Worm (Caenorhabditis elegans) whole organism, L3 larva: ENCODE data around the gene amx-3.

ENCODE experiments used
- R02D3.7 ChIP-seq: fragments of 150-350 bp; optimal IDR thresholded peaks from 2 replicates; lab custom pipeline; 2014; ENCODE audit warnings: missing biosample characterization, missing genetic modification characterization
- ZK546.5 ChIP-seq: sonication (generic microtip); optimal IDR thresholded peaks from 2 replicates; lab custom pipeline; 2017; ENCODE audit warnings: missing biosample characterization, missing genetic modification characterization
- aly-2 ChIP-seq: fragments of 150-350 bp; optimal IDR thresholded peaks from 2 replicates; lab custom pipeline; 2014; ENCODE audit warnings: missing biosample characterization, missing genetic modification characterization
- ceh-16 ChIP-seq: sonication (generic microtip); optimal IDR thresholded peaks from 2 replicates; lab custom pipeline; 2017; ENCODE audit warnings: missing biosample characterization, missing genetic modification characterization
- ceh-28 ChIP-seq: fragments of 150-350 bp; optimal IDR thresholded peaks from 2 replicates; lab custom pipeline; 2014; ENCODE audit warnings: missing biosample characterization, missing genetic modification reagents, missing genetic modification characterization
- ceh-82 ChIP-seq: fragments of 150-350 bp; optimal IDR thresholded peaks from 2 replicates; lab custom pipeline; 2014; ENCODE audit warnings: missing biosample characterization, missing genetic modification characterization
- daf-12 ChIP-seq: fragments of 150-350 bp; optimal IDR thresholded peaks from 2 replicates; lab custom pipeline; 2014; ENCODE audit warnings: missing biosample characterization, missing genetic modification reagents, missing genetic modification characterization
- egl-27 ChIP-seq: sonication (generic microtip); optimal IDR thresholded peaks from 4 replicates; lab custom pipeline; 2017; ENCODE audit warnings: missing biosample characterization, missing genetic modification reagents, missing genetic modification characterization
- egl-5 ChIP-seq: fragments of 150-350 bp; optimal IDR thresholded peaks from 2 replicates; lab custom pipeline; 2017; ENCODE audit warnings: missing biosample characterization, missing genetic modification reagents, missing genetic modification characterization, inconsistent platforms
- elt-1 ChIP-seq: fragments of 150-350 bp; optimal IDR thresholded peaks from 2 replicates; lab custom pipeline; 2014; ENCODE audit warnings: missing biosample characterization, missing genetic modification characterization
- elt-2 ChIP-seq: sonication (generic microtip); optimal IDR thresholded peaks from 2 replicates; lab custom pipeline; 2016; ENCODE audit warnings: missing genetic modification reagents, mild to moderate bottlenecking, missing genetic modification characterization, missing compliant biosample characterization
- elt-3 ChIP-seq, 3 experiments: fragments of 150-350 bp in 1 of 3; sonication (generic microtip) in 2 of 3; optimal IDR thresholded peaks; 2 replicates in 2 of 3; 4 replicates in 1 of 3; lab custom pipeline; 2014 to 2017; ENCODE audit warnings: missing biosample characterization in 3 of 3, missing genetic modification characterization in 3 of 3
- fkh-10 ChIP-seq: sonication (generic microtip); optimal IDR thresholded peaks from 2 replicates; lab custom pipeline; 2017; ENCODE audit warnings: missing biosample characterization, missing genetic modification reagents, missing genetic modification characterization
- fkh-2 ChIP-seq: fragments of 150-350 bp; optimal IDR thresholded peaks from 2 replicates; lab custom pipeline; 2014; ENCODE audit warnings: missing biosample characterization, missing genetic modification reagents, missing genetic modification characterization
- hmg-11 ChIP-seq: sonication (generic microtip); optimal IDR thresholded peaks from 2 replicates; lab custom pipeline; 2016; ENCODE audit warnings: missing genetic modification characterization, missing compliant biosample characterization
- jun-1 ChIP-seq: fragments of 150-350 bp; optimal IDR thresholded peaks from 2 replicates; lab custom pipeline; 2014; ENCODE audit warnings: missing biosample characterization, missing genetic modification reagents, missing genetic modification characterization
- lin-15B ChIP-seq: fragments of 150-350 bp; optimal IDR thresholded peaks from 2 replicates; lab custom pipeline; 2014; ENCODE audit warnings: missing biosample characterization, missing genetic modification characterization
- lin-39 ChIP-seq: fragments of 150-350 bp; optimal IDR thresholded peaks from 2 replicates; lab custom pipeline; 2018; ENCODE audit warnings: missing biosample characterization, missing genetic modification reagents, missing genetic modification characterization
- mml-1 ChIP-seq: fragments of 150-350 bp; sonication (generic microtip); optimal IDR thresholded peaks from 3 replicates; lab custom pipeline; 2014; ENCODE audit warnings: missing biosample characterization, missing genetic modification characterization
- nfya-1 ChIP-seq: sonication (generic microtip); optimal IDR thresholded peaks from 2 replicates; lab custom pipeline; 2017; ENCODE audit warnings: missing genetic modification characterization, mild to moderate bottlenecking, missing compliant biosample characterization, antibody characterized with exemption, moderate library complexity; ENCODE audit not compliant: insufficient read depth
- nhr-23 ChIP-seq: fragments of 150-350 bp; optimal IDR thresholded peaks from 2 replicates; lab custom pipeline; 2014; ENCODE audit warnings: missing biosample characterization, missing genetic modification reagents, missing genetic modification characterization
- nhr-237 ChIP-seq: fragments of 150-350 bp; optimal IDR thresholded peaks from 2 replicates; lab custom pipeline; 2014; ENCODE audit warnings: missing biosample characterization, missing genetic modification characterization
- nhr-25 ChIP-seq: sonication (generic microtip); optimal IDR thresholded peaks from 2 replicates; lab custom pipeline; 2017; ENCODE audit warnings: missing biosample characterization, missing genetic modification characterization
- nhr-28 ChIP-seq: fragments of 150-350 bp; optimal IDR thresholded peaks from 2 replicates; lab custom pipeline; 2014; ENCODE audit warnings: missing biosample characterization, missing genetic modification characterization
- nhr-43 ChIP-seq: sonication (generic microtip); optimal IDR thresholded peaks from 2 replicates; lab custom pipeline; 2016; ENCODE audit warnings: mild to moderate bottlenecking, missing genetic modification characterization, missing compliant biosample characterization; ENCODE audit not compliant: poor library complexity, severe bottlenecking
- nhr-67 ChIP-seq: fragments of 150-350 bp; optimal IDR thresholded peaks from 2 replicates; lab custom pipeline; 2014; ENCODE audit warnings: missing biosample characterization, missing genetic modification characterization
- nhr-76 ChIP-seq: fragments of 150-350 bp; sonication (generic microtip); optimal IDR thresholded peaks from 5 replicates; lab custom pipeline; 2014; ENCODE audit warnings: missing biosample characterization, missing genetic modification characterization
- pha-4 ChIP-seq: fragments of 150-350 bp; optimal IDR thresholded peaks from 2 replicates; lab custom pipeline; 2014; ENCODE audit warnings: missing biosample characterization, missing genetic modification reagents, missing genetic modification characterization
- pqm-1 ChIP-seq: fragments of 150-350 bp; optimal IDR thresholded peaks from 2 replicates; lab custom pipeline; 2017; ENCODE audit warnings: missing biosample characterization, missing genetic modification characterization, inconsistent platforms
- sea-2 ChIP-seq: fragments of 150-350 bp; sonication (generic microtip); optimal IDR thresholded peaks from 4 replicates; lab custom pipeline; 2014; ENCODE audit warnings: missing biosample characterization, missing genetic modification reagents, missing genetic modification characterization
- skn-1 ChIP-seq: fragments of 150-350 bp; optimal IDR thresholded peaks from 2 replicates; lab custom pipeline; 2014; ENCODE audit warnings: missing biosample characterization, missing genetic modification characterization
- snpc-4 ChIP-seq: fragments of 150-350 bp; optimal IDR thresholded peaks from 2 replicates; lab custom pipeline; 2014; ENCODE audit warnings: missing biosample characterization, missing genetic modification characterization
- tbx-2 ChIP-seq: sonication (generic microtip); optimal IDR thresholded peaks from 2 replicates; lab custom pipeline; 2016; ENCODE audit warnings: mild to moderate bottlenecking, missing genetic modification characterization, missing compliant biosample characterization
- unc-39 ChIP-seq: sonication (generic microtip); optimal IDR thresholded peaks from 4 replicates; lab custom pipeline; 2017; ENCODE audit warnings: missing biosample characterization, missing genetic modification characterization
- unc-62 ChIP-seq: fragments of 150-350 bp; sonication (generic microtip); optimal IDR thresholded peaks from 4 replicates; lab custom pipeline; 2014; ENCODE audit warnings: missing biosample characterization, missing genetic modification reagents, missing genetic modification characterization
- ztf-11 ChIP-seq: fragments of 150-350 bp; optimal IDR thresholded peaks from 2 replicates; lab custom pipeline; 2014; ENCODE audit warnings: missing biosample characterization, missing genetic modification characterization
- ztf-4 ChIP-seq: fragments of 150-350 bp; optimal IDR thresholded peaks from 2 replicates; lab custom pipeline; 2014; ENCODE audit warnings: missing biosample characterization, missing genetic modification characterization

The amx-3 gene

ce11 chrV:20903167-20904093 is at the start of gene amx-3:
TSS of gene amx-3 (minus strand) at chrV:20903714.
- TF ChIP-seq ceh-82 (tag; lab: Kevin White, UChicago) (no peak), nhr-28 (tag; lab: Kevin White, UChicago) (no peak), nfya-1 (peak; percentile 25), fkh-2 (tag; lab: Kevin White, UChicago) (no peak), jun-1 (no peak), nhr-23 (tag; lab: Kevin White, UChicago) (peak; percentile 48), nhr-237 (tag; lab: Kevin White, UChicago) (no peak), pqm-1 (tag; lab: Kevin White, UChicago) (peak; percentile 58), mml-1 (tag; lab: Kevin White, UChicago) (no peak), nhr-43 (tag; lab: Kevin White, UChicago) (no peak), elt-1 (no peak), snpc-4 (tag; lab: Kevin White, UChicago) (peak; percentile 33), lin-15B (tag; lab: Kevin White, UChicago) (no peak), aly-2 (tag; lab: Kevin White, UChicago) (no peak), nhr-25 (peak; percentile 27), tbx-2 (tag; lab: Kevin White, UChicago) (no peak), ceh-16 (tag; lab: Kevin White, UChicago) (no peak), elt-2 (tag; lab: Kevin White, UChicago) (peak; percentile 89), daf-12 (tag; lab: Kevin White, UChicago) (no peak), pha-4 (tag; lab: Kevin White, UChicago) (peak; percentile 38), hmg-11 (tag; lab: Kevin White, UChicago) (no peak)

DNA sequence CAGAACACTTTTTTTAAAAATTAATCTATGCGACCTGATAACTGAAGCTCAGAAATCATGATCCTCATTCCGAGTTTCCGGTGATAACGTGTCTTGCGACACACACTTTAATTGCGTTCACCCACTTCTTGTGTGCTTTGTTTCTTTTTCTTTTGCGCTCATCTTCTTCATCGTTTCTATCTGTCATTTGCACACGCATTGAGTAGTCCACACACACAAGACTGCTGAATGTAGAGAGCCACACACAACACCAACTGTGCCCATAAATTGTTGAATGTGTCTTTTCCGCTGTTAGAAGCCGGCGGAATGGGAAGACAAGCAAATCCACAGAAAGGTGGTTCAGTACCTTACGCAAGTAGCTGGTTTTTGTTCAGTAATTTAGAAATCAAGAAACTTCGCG is 16.9 kb upstream of the amx-3 start:
- TF ChIP-seq nhr-76, result no peak
- no peak for TF ChIP-seq lin-15B (tag; lab: Kevin White, UChicago)
- no peak for TF ChIP-seq fkh-2 (tag; lab: Kevin White, UChicago)
- TF ChIP-seq egl-5 (tag; lab: Kevin White, UChicago), result no peak
- TF ChIP-seq hmg-11 (tag; lab: Kevin White, UChicago), result no peak
- no peak for TF ChIP-seq ceh-82 (tag; lab: Kevin White, UChicago)
- no peak for TF ChIP-seq snpc-4 (tag; lab: Kevin White, UChicago)
- TF ChIP-seq skn-1, result no peak
- TF ChIP-seq ztf-11, result no peak
- TF ChIP-seq lin-39 (tag; lab: Kevin White, UChicago), result no peak
- no peak for TF ChIP-seq egl-27 (tag; lab: Kevin White, UChicago)
- no peak for TF ChIP-seq daf-12 (tag; lab: Kevin White, UChicago)
- no peak for TF ChIP-seq R02D3.7 (tag; lab: Kevin White, UChicago)
- TF ChIP-seq unc-62, result no peak
- no peak for TF ChIP-seq ceh-28 (tag; lab: Kevin White, UChicago)
- TF ChIP-seq ztf-4 (tag; lab: Kevin White, UChicago), result no peak
- TF ChIP-seq pha-4 (tag; lab: Kevin White, UChicago), result no peak
- TF ChIP-seq ceh-16 (tag; lab: Kevin White, UChicago), result no peak
- no peak for TF ChIP-seq elt-3 (tag; optimal IDR thresholded peaks at IDR 0.05; lab: Kevin White, UChicago)

DNA sequence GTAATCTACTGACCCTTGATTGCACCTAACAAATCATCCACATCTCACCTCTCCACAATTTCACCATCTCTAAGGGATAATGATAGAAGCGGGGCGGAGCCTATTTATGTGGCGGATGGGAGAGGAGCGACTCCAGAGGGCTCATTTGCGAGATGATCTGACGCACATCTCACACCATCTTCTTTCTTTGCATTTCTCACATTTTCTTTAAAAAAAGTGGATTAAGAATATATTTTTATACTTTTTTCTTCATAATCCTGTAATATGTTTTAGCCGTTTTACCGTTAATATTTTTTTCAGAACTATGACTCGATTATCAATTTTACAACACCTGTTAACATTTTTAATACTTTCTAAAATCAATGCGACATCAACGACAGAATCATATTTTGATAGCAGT is 11.7 kb upstream of the amx-3 start, which contains the start of gene pbo-5:
Gene pbo-5 (plus strand): TSS at position 301 of the 400 bp plus-strand sequence.
- no peak for TF ChIP-seq jun-1
- TF ChIP-seq elt-2 (tag; lab: Kevin White, UChicago), result no peak
- no peak for TF ChIP-seq daf-12 (tag; lab: Kevin White, UChicago)
- TF ChIP-seq nhr-67 (tag; lab: Kevin White, UChicago), result no peak
- TF ChIP-seq aly-2 (tag; lab: Kevin White, UChicago), result no peak
- TF ChIP-seq ZK546.5 (tag; lab: Kevin White, UChicago), result no peak
- no peak for TF ChIP-seq ztf-11
- TF ChIP-seq egl-27 (tag; lab: Kevin White, UChicago), result no peak
- TF ChIP-seq fkh-10 (GFP tag; lab: Kevin White, UChicago), result no peak
- TF ChIP-seq elt-1, result no peak
- TF ChIP-seq nfya-1, result no peak
- TF ChIP-seq mml-1 (tag; lab: Kevin White, UChicago), result no peak
- TF ChIP-seq elt-3 (tag; optimal IDR thresholded peaks at IDR 0.05; lab: Kevin White, UChicago), result no peak
- TF ChIP-seq unc-39 (tag; lab: Kevin White, UChicago), result no peak
- TF ChIP-seq sea-2 (GFP tag; lab: Kevin White, UChicago), result no peak
